Fruit fly (Drosophila melanogaster) whole organism: ENCODE data around the gene hmw.
A peak's percentile ranks its signal among the peaks of the same experiment; 100 is the strongest.

ENCODE experiments used
- CG8478 ChIP-seq: fragments of >200 bp; optimal IDR thresholded peaks from 2 replicates; lab custom pipeline; 2018; ENCODE audit warnings: inconsistent platforms
- Dll ChIP-seq: fragments of >200 bp; optimal IDR thresholded peaks from 2 replicates; lab custom pipeline; 2017
- EcR ChIP-seq, 2 experiments: fragments of >200 bp; optimal IDR thresholded peaks; 2 replicates each; lab custom pipeline; 2017; ENCODE audit warnings: missing biosample characterization in 2 of 2, missing genetic modification characterization in 2 of 2, missing genetic modification reagents in 2 of 2
- pan ChIP-seq: fragments of >200 bp; optimal IDR thresholded peaks from 2 replicates; lab custom pipeline; 2017
- psq ChIP-seq: fragments of >200 bp; optimal IDR thresholded peaks from 2 replicates; lab custom pipeline; 2017
- usp ChIP-seq: fragments of >200 bp; optimal IDR thresholded peaks from 2 replicates; lab custom pipeline; 2017; ENCODE audit warnings: missing biosample characterization, missing genetic modification characterization, mixed read lengths

DNA sequence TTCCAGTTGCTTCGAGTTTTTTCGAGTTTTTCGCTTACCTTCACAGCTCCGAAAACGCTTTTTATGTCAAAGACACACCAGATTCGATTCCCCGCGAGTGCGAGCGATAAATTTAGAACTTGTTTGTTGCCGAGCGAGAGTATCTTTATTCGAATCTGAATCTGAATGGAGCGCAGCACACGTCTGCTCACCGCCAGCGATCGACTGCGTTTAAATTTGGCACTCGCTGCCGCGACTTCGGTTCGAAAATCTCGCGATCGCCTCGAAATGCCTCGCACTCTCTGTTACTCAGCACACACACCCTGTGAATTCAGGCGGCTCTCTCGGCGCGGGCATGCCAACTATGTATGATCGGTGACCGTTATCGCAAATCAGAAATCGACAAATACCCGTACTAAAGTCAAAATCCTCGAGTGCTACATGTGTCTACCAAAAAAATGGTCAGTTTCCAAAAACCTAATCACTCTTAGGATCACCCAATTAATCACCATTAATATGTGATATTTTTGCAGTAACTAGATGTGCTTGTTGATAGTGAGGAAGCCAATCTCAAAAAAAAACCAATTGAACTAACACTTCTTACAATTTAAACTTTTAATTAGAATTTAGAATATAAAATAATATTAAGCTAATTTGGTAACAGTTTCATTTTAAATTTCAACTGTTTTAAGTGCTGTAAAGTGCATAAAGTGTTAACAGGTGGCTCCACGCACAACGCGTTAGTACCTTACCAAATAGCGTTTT lies 37.3 kb downstream of the hmw start, which contains the start of gene Vha100-2:
- TF ChIP-seq EcR (GFP tag; optimal IDR thresholded peaks at IDR 0.05; lab: Kevin White, UChicago) (no peak), usp (GFP tag; lab: Kevin White, UChicago) (no peak), pan (lab: Kevin White, UChicago) (peak; percentile 63), Dll (lab: Kevin White, UChicago) (peak; percentile 22), psq (lab: Kevin White, UChicago) (no peak), CG8478 (lab: Kevin White, UChicago) (no peak)
